Worm (Caenorhabditis elegans): ENCODE results near the gene Y54G2A.19.
"Not testable (repeated sequence)": the region's sequence is repeated elsewhere in the genome, so short reads cannot be mapped to it uniquely, and the experiment has no call there.

The Y54G2A.19 gene

ce11 chrIV:2890401-2890952, 4.1 kb downstream of the Y54G2A.19 start, which contains the start of the genes nprt-1 and dib-1 (continued):
- no peak for TF ChIP-seq pqm-1 (tag; optimal IDR thresholded peaks at IDR 0.05)
- TF ChIP-seq hlh-11 (tag; optimal IDR thresholded peaks at IDR 0.05): no peak
- no peak for TF ChIP-seq snpc-1.2 (GFP tag; IDR thresholded peaks at IDR 0.05)
- no peak for TF ChIP-seq aly-2 (tag; optimal IDR thresholded peaks at IDR 0.05)
- TF ChIP-seq lin-13 (GFP tag; optimal IDR thresholded peaks at IDR 0.05): no peak
- no peak for TF ChIP-seq php-3 (GFP tag; IDR thresholded peaks at IDR 0.05)

ce11 chrIV:2888496-2889101, 5.9 kb downstream of the Y54G2A.19 start:
- TF ChIP-seq php-3 (GFP tag; IDR thresholded peaks at IDR 0.05): 0 out of 2 replicates have a peak, but pooled peaks have one; percentile 18
- TF ChIP-seq F10B5.3 (tag; optimal IDR thresholded peaks at IDR 0.05): no peak
- no peak for TF ChIP-seq dve-1 (tag; optimal IDR thresholded peaks at IDR 0.05; ENCODE audit: insufficient read depth)
- TF ChIP-seq set-16 (GFP tag; IDR thresholded peaks at IDR 0.05): peak; percentile 94

ce11 chrIV:2887245-2887644, 7.3 kb downstream of the Y54G2A.19 start:
- TF ChIP-seq egl-43 (GFP tag; IDR thresholded peaks at IDR 0.05) (0 out of 2 replicates have a peak, but pooled peaks have one; percentile 7), set-16 (GFP tag; IDR thresholded peaks at IDR 0.05) (peak; percentile 71), lim-7 (GFP tag; IDR thresholded peaks at IDR 0.05) (no peak), attf-4 (tag; optimal IDR thresholded peaks at IDR 0.05) (no peak)

- no peak for TF ChIP-seq fkh-10 (GFP tag; optimal IDR thresholded peaks at IDR 0.05)
- no peak for TF ChIP-seq ama-1 (optimal IDR thresholded peaks at IDR 0.05)
- no peak for TF ChIP-seq nhr-6 (tag; optimal IDR thresholded peaks at IDR 0.05)
- no peak for TF ChIP-seq Y5F2A.4 (GFP tag; optimal IDR thresholded peaks at IDR 0.05)
- no peak for TF ChIP-seq lsy-2 (tag; optimal IDR thresholded peaks at IDR 0.05)
- TF ChIP-seq lin-1 (GFP tag; IDR thresholded peaks at IDR 0.05): no peak
- TF ChIP-seq gei-8 (GFP tag; optimal IDR thresholded peaks at IDR 0.05): no peak
- no peak for TF ChIP-seq mep-1 (tag; optimal IDR thresholded peaks at IDR 0.05)
- TF ChIP-seq lir-3 (tag; optimal IDR thresholded peaks at IDR 0.05): no peak
- no peak for TF ChIP-seq dve-1 (tag; optimal IDR thresholded peaks at IDR 0.05; ENCODE audit: insufficient read depth)
- no peak for TF ChIP-seq egl-27 (tag; optimal IDR thresholded peaks at IDR 0.05)
- TF ChIP-seq ceh-62 (tag; optimal IDR thresholded peaks at IDR 0.05): no peak
- no peak for TF ChIP-seq ztf-11 (tag; optimal IDR thresholded peaks at IDR 0.05)
- TF ChIP-seq ceh-28 (tag; optimal IDR thresholded peaks at IDR 0.05): no peak
- no peak for TF ChIP-seq R02D3.7 (tag; optimal IDR thresholded peaks at IDR 0.05)
- no peak for TF ChIP-seq lim-7 (GFP tag; IDR thresholded peaks at IDR 0.05)
- no peak for TF ChIP-seq T26A8.4 (GFP tag; IDR thresholded peaks at IDR 0.05)
- TF ChIP-seq nhr-237 (tag; optimal IDR thresholded peaks at IDR 0.05): no peak
- TF ChIP-seq dmd-9 (GFP tag; IDR thresholded peaks at IDR 0.05): no peak
- no peak for TF ChIP-seq tag-97 (GFP tag; IDR thresholded peaks at IDR 0.05)
Observed at ce11 chrIV:2886655-2887054, 7.9 kb downstream of the Y54G2A.19 start, which contains the start of gene dml-1. dml-1 (plus strand) TSS chrIV:2886955.

- no peak for TF ChIP-seq nhr-48 (tag; optimal IDR thresholded peaks at IDR 0.05)
Observed at ce11 chrIV:2885260-2885659, 9.3 kb downstream of the Y54G2A.19 start.

- peak; percentile 19 for TF ChIP-seq aha-1 (tag)
- 0 out of 2 replicates have a peak, but pooled peaks have one; percentile 9 for TF ChIP-seq set-16 (GFP tag; IDR thresholded peaks at IDR 0.05)
- peak in 1 of 2 experiments; percentile 93 for TF ChIP-seq unc-62 (GFP tag; optimal IDR thresholded peaks at IDR 0.05 in 1 of 2)
- TF ChIP-seq unc-62 (tag; optimal IDR thresholded peaks at IDR 0.05): not testable (repeated sequence)
Observed at ce11 chrIV:2884134-2884533, 10.4 kb downstream of the Y54G2A.19 start.

All from whole organism, L4 larva.